Worm (Caenorhabditis elegans) whole organism, dauer: Measurements from ENCODE around the gene rrp-8.
"Not testable (repeated sequence)": the region's sequence is repeated elsewhere in the genome, so short reads cannot be mapped to it uniquely, and the experiment has no call there.

Experiments
- unc-62 ChIP-seq: sonication (generic microtip); optimal IDR thresholded peaks from 2 replicates; lab custom pipeline; 2017; ENCODE audit warnings: missing biosample characterization, missing genetic modification reagents, missing genetic modification characterization

rrp-8 gene

ce11 chrIV:396373-396772 lies at the start of gene rrp-8:
rrp-8 (plus strand) TSS chrIV:396545.
- no peak for TF ChIP-seq unc-62

- no peak for TF ChIP-seq unc-62
Observed at ce11 chrIV:364983-365382, 31.4 kb upstream of the rrp-8 start.

- no peak for TF ChIP-seq unc-62
Observed at ce11 chrIV:366406-366805, 29.9 kb upstream of the rrp-8 start.

- no peak for TF ChIP-seq unc-62
Observed at ce11 chrIV:372146-372789, 24.1 kb upstream of the rrp-8 start.

ce11 chrIV:373963-374362 lies 22.4 kb upstream of the rrp-8 start:
- no peak for TF ChIP-seq unc-62

ce11 chrIV:375915-376314 lies 20.4 kb upstream of the rrp-8 start, which contains the start of gene fln-1:
fln-1 (minus strand) TSS chrIV:376015.
- TF ChIP-seq unc-62, result no peak

- no peak for TF ChIP-seq unc-62
Observed at ce11 chrIV:377791-378190, 18.6 kb upstream of the rrp-8 start.

ce11 chrIV:378367-378766 lies 18.0 kb upstream of the rrp-8 start:
- TF ChIP-seq unc-62, result no peak

- no peak for TF ChIP-seq unc-62
Observed at ce11 chrIV:378838-379237, 17.5 kb upstream of the rrp-8 start.

ce11 chrIV:379605-380004 lies 16.7 kb upstream of the rrp-8 start:
- TF ChIP-seq unc-62, result no peak

- no peak for TF ChIP-seq unc-62
Observed at ce11 chrIV:383135-383731, 13.1 kb upstream of the rrp-8 start, which contains the start of gene spl-1. spl-1 (minus strand) TSS chrIV:383185.

- TF ChIP-seq unc-62, result not testable (repeated sequence)
Observed at ce11 chrIV:385150-385937, 11.0 kb upstream of the rrp-8 start, which contains the start of gene rps-24. rps-24 (plus strand) TSS chrIV:385887.

ce11 chrIV:386576-386975 lies 9.8 kb upstream of the rrp-8 start, which contains the start of gene T07A9.14:
T07A9.14 (plus strand) TSS chrIV:386699.
- no peak for TF ChIP-seq unc-62

- no peak for TF ChIP-seq unc-62
Observed at ce11 chrIV:387283-388048, 8.9 kb upstream of the rrp-8 start.

- no peak for TF ChIP-seq unc-62
Observed at ce11 chrIV:388073-388472, 8.3 kb upstream of the rrp-8 start, which contains the start of gene ssna-1. ssna-1 (plus strand) TSS chrIV:388084.

ce11 chrIV:390279-390678 lies 6.1 kb upstream of the rrp-8 start, which contains the start of the genes ears-2 and uncp-18:
ears-2 (minus strand) TSS chrIV:390468.
uncp-18 (plus strand) TSS chrIV:390560.
- TF ChIP-seq unc-62, result no peak
